Fruit fly (Drosophila melanogaster): ENCODE data around the gene CG13829.

DNA sequence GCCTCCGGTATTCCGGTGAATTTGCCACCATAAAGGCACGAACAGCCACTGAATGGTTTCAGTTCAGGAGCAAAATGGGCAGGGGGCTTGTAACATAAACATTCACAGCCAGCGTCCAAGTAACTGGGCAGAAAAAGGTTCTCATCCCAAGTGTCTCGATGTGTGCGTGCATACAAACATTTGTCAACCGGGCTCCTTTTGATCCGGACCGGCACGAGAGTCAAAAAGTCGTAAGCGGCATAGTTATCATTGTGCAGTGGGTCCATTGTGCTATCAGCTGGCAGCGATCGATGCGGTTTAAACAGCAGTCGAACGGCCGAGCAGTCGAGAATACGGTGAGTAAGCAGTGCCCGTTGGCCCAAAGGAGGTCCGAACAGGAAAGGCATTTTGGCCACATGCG is 15.5 kb downstream of the CG13829 start:
- TF ChIP-seq CG8478 (optimal IDR thresholded peaks at IDR 0.05) (no peak), CTCF (optimal IDR thresholded peaks at IDR 0.05) (no peak)
